Worm (Caenorhabditis elegans): Measurements from ENCODE around the gene ZK1321.1.

Gene ZK1321.1

ce11 chrII:9782337-9782736, 28.5 kb downstream of the ZK1321.1 start, which contains the start of gene T10B9.14:
TSS of gene T10B9.14 (minus strand) at chrII:9782437.
- TF ChIP-seq ztf-4 (tag; optimal IDR thresholded peaks at IDR 0.05) (no peak), unc-39 (tag; optimal IDR thresholded peaks at IDR 0.05) (no peak), nhr-23 (tag; optimal IDR thresholded peaks at IDR 0.05) (no peak)

ce11 chrII:9786215-9786614, 32.4 kb downstream of the ZK1321.1 start:
- TF ChIP-seq nhr-23 (tag; optimal IDR thresholded peaks at IDR 0.05) = peak; percentile 81
- TF ChIP-seq nhr-25 (tag; optimal IDR thresholded peaks at IDR 0.05) = peak; percentile 57
- TF ChIP-seq nhr-237 (tag; optimal IDR thresholded peaks at IDR 0.05) = no peak
- peak; percentile 8 for TF ChIP-seq elt-1 (tag; optimal IDR thresholded peaks at IDR 0.05)

- peak; percentile 87 for TF ChIP-seq elt-2 (tag; optimal IDR thresholded peaks at IDR 0.05)
- TF ChIP-seq ceh-28 (tag; optimal IDR thresholded peaks at IDR 0.05) = peak; percentile 5
- peak; percentile 85 for TF ChIP-seq elt-1 (tag; optimal IDR thresholded peaks at IDR 0.05)
- peak; percentile 6 for TF ChIP-seq nhr-77 (tag; optimal IDR thresholded peaks at IDR 0.05)
- peak; percentile 32 for TF ChIP-seq nhr-43 (tag; optimal IDR thresholded peaks at IDR 0.05; ENCODE audit: poor library complexity, severe bottlenecking)
- peak; percentile 55 for TF ChIP-seq nhr-23 (tag; optimal IDR thresholded peaks at IDR 0.05)
- TF ChIP-seq nfya-1 (tag; optimal IDR thresholded peaks at IDR 0.05; ENCODE audit: insufficient read depth) = peak; percentile 31
- TF ChIP-seq jun-1 (tag; optimal IDR thresholded peaks at IDR 0.05) = peak; percentile 26
- TF ChIP-seq nhr-11 (tag; optimal IDR thresholded peaks at IDR 0.05) = peak; percentile 52
- no peak for TF ChIP-seq unc-62 (GFP tag; optimal IDR thresholded peaks at IDR 0.05)
- no peak for TF ChIP-seq ztf-11 (tag; optimal IDR thresholded peaks at IDR 0.05)
- TF ChIP-seq pha-4 (tag; optimal IDR thresholded peaks at IDR 0.05) = peak; percentile 73
- TF ChIP-seq lin-15B (tag; optimal IDR thresholded peaks at IDR 0.05) = peak; percentile 11
- no peak for TF ChIP-seq sea-2 (GFP tag; optimal IDR thresholded peaks at IDR 0.05)
- TF ChIP-seq pqm-1 (tag; optimal IDR thresholded peaks at IDR 0.05) = peak; percentile 71
- TF ChIP-seq nhr-25 (tag; optimal IDR thresholded peaks at IDR 0.05) = peak; percentile 92
- peak; percentile 38 for TF ChIP-seq lsy-12 (tag; optimal IDR thresholded peaks at IDR 0.05)
- peak; percentile 96 for TF ChIP-seq snpc-4 (tag; optimal IDR thresholded peaks at IDR 0.05)
- TF ChIP-seq unc-39 (tag; optimal IDR thresholded peaks at IDR 0.05) = no peak
- no peak for TF ChIP-seq fkh-2 (tag; optimal IDR thresholded peaks at IDR 0.05)
Observed at ce11 chrII:9787395-9788152, 33.7 kb downstream of the ZK1321.1 start, which contains the start of gene cyp-13A2. TSS of gene cyp-13A2 (minus strand) at chrII:9787629.

- peak; percentile 98 for TF ChIP-seq pqm-1 (tag; optimal IDR thresholded peaks at IDR 0.05)
- no peak for TF ChIP-seq nhr-25 (tag; optimal IDR thresholded peaks at IDR 0.05)
- TF ChIP-seq nhr-43 (tag; optimal IDR thresholded peaks at IDR 0.05; ENCODE audit: poor library complexity, severe bottlenecking) = peak; percentile 35
- TF ChIP-seq aly-2 (tag; optimal IDR thresholded peaks at IDR 0.05) = no peak
- TF ChIP-seq zag-1 (tag; optimal IDR thresholded peaks at IDR 0.05) = no peak
- TF ChIP-seq egl-27 (tag; optimal IDR thresholded peaks at IDR 0.05) = no peak
- TF ChIP-seq jun-1 (tag; optimal IDR thresholded peaks at IDR 0.05) = peak; percentile 84
- no peak for TF ChIP-seq elt-3 (tag; optimal IDR thresholded peaks at IDR 0.05)
- TF ChIP-seq snpc-4 (tag; optimal IDR thresholded peaks at IDR 0.05) = no peak
- TF ChIP-seq hmg-11 (tag; optimal IDR thresholded peaks at IDR 0.05) = no peak
- TF ChIP-seq tbx-2 (tag; optimal IDR thresholded peaks at IDR 0.05) = no peak
- no peak for TF ChIP-seq nhr-11 (tag; optimal IDR thresholded peaks at IDR 0.05)
- no peak for TF ChIP-seq ztf-11 (tag; optimal IDR thresholded peaks at IDR 0.05)
- no peak for TF ChIP-seq mdl-1 (tag; optimal IDR thresholded peaks at IDR 0.05)
- TF ChIP-seq egl-5 (tag; optimal IDR thresholded peaks at IDR 0.05) = no peak
- no peak for TF ChIP-seq ceh-9 (tag; optimal IDR thresholded peaks at IDR 0.05)
- no peak for TF ChIP-seq nhr-67 (tag; optimal IDR thresholded peaks at IDR 0.05)
- no peak for TF ChIP-seq ZK546.5 (tag; optimal IDR thresholded peaks at IDR 0.05)
- TF ChIP-seq nhr-23 (tag; optimal IDR thresholded peaks at IDR 0.05) = peak; percentile 39
- TF ChIP-seq ztf-4 (tag; optimal IDR thresholded peaks at IDR 0.05) = no peak
- TF ChIP-seq fkh-10 (GFP tag; optimal IDR thresholded peaks at IDR 0.05) = no peak
- TF ChIP-seq ceh-82 (tag; optimal IDR thresholded peaks at IDR 0.05) = no peak
- no peak for TF ChIP-seq nhr-12 (tag; optimal IDR thresholded peaks at IDR 0.05)
- no peak for TF ChIP-seq mml-1 (tag; optimal IDR thresholded peaks at IDR 0.05)
- no peak for TF ChIP-seq lin-15B (tag; optimal IDR thresholded peaks at IDR 0.05)
- no peak for TF ChIP-seq ceh-16 (tag; optimal IDR thresholded peaks at IDR 0.05)
- peak; percentile 28 for TF ChIP-seq pha-4 (tag; optimal IDR thresholded peaks at IDR 0.05)
- no peak for TF ChIP-seq fkh-2 (tag; optimal IDR thresholded peaks at IDR 0.05)
- peak; percentile 97 for TF ChIP-seq elt-2 (tag; optimal IDR thresholded peaks at IDR 0.05)
- no peak for TF ChIP-seq lin-39 (tag; optimal IDR thresholded peaks at IDR 0.05)
- TF ChIP-seq nhr-28 (tag; optimal IDR thresholded peaks at IDR 0.05) = no peak
- TF ChIP-seq lsy-12 (tag; optimal IDR thresholded peaks at IDR 0.05) = no peak
Observed at ce11 chrII:9791185-9791584, 37.4 kb downstream of the ZK1321.1 start.
